Fruit fly (Drosophila melanogaster) whole organism, adult: ENCODE results near the gene CG31898.

ENCODE experiments used
- CG1620 ChIP-seq: fragments of 200-800 bp; sonication (Bioruptor generic); optimal IDR thresholded peaks from 2 replicates; lab custom pipeline; 2016; ENCODE audit warnings: missing biosample characterization, missing genetic modification characterization
- CG5204 ChIP-seq: fragments of 200-800 bp; sonication (Bioruptor generic); optimal IDR thresholded peaks from 2 replicates; lab custom pipeline; 2016; ENCODE audit warnings: missing biosample characterization, missing genetic modification characterization
- Crg-1 ChIP-seq: fragments of 200-800 bp; sonication (Bioruptor generic); optimal IDR thresholded peaks from 2 replicates; lab custom pipeline; 2016; ENCODE audit warnings: missing biosample characterization, missing genetic modification characterization
- toe ChIP-seq: fragments of 200-800 bp; sonication (Bioruptor generic); optimal IDR thresholded peaks from 2 replicates; lab custom pipeline; 2016; ENCODE audit warnings: missing biosample characterization, missing genetic modification characterization

dm6 chr2L:8414887-8415883, 15.0 kb downstream of the CG31898 start, which contains the start of the genes CG13398 and Akap200:
- no peak for TF ChIP-seq Crg-1
- no peak for TF ChIP-seq toe
- peak; percentile 61 for TF ChIP-seq CG1620 (GFP tag; lab: Kevin White, UChicago)
- peak; percentile 60 for TF ChIP-seq CG5204 (GFP tag; lab: Kevin White, UChicago)
